Fruit fly (Drosophila melanogaster): ENCODE data around the gene CG8159.

CG8159 gene

DNA sequence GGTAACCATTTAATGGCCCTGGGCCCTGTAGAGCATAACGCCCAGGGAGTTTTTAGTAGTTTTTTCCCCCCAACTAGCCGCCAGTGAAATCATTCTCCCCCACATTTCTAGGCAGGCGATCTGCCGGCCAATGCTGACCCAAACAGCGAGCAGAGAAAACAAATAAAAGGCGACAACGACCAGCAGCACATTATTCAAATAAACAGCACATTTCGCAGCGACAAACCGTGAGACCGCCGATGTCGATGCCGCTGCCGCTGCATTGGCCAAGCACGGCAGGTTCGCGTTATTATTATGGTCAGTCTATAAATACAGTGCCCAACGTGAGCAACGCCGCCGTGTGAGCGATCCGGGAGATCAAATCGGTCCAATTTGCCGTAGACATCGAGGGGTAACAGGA, 7.8 kb upstream of the CG8159 start, which contains the start of gene CG11760:
CG11760 (plus strand) TSS at position 301 of the 400 bp plus-strand sequence.
- no peak for TF ChIP-seq jim (GFP tag; optimal IDR thresholded peaks at IDR 0.05)
- no peak for TF ChIP-seq Myc (optimal IDR thresholded peaks at IDR 0.05)
- no peak for TF ChIP-seq lola (GFP tag; optimal IDR thresholded peaks at IDR 0.05)
- no peak for TF ChIP-seq Vsx2 (GFP tag; optimal IDR thresholded peaks at IDR 0.05; ENCODE audit: partially characterized antibody)
- no peak for TF ChIP-seq Hnf4 (GFP tag; optimal IDR thresholded peaks at IDR 0.05)
- no peak for TF ChIP-seq Hr78 (GFP tag; optimal IDR thresholded peaks at IDR 0.05)
- no peak for TF ChIP-seq Hr83 (GFP tag; optimal IDR thresholded peaks at IDR 0.05; ENCODE audit: poor library complexity, severe bottlenecking)
- no peak for TF ChIP-seq Rel (GFP tag; optimal IDR thresholded peaks at IDR 0.05)
- no peak for TF ChIP-seq Rel (tag; optimal IDR thresholded peaks at IDR 0.05)
- TF ChIP-seq N (GFP tag; optimal IDR thresholded peaks at IDR 0.05) = no peak

DNA sequence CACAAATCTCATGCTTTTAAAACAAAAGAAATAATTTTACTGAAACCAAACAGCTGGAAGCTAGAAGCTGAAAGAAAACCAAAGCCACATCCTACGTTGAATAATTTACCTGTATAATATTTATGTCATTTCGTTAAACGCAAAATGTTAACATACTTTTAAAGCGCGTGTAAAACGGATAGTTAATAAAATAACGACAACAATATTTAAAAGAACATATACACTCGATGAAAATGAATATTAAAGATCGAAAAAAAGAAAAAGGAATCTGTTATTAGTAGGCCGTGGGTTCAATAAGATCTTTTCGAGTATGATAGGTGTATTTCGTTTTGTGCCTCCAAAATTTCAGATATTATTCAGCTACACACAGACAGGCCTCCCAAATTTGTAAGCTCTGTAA, 5.6 kb upstream of the CG8159 start, which contains the start of gene CG8136:
CG8136 (plus strand) TSS at position 301 of the 400 bp plus-strand sequence.
- TF ChIP-seq N (GFP tag; optimal IDR thresholded peaks at IDR 0.05) (no peak), OdsH (GFP tag; optimal IDR thresholded peaks at IDR 0.05) (no peak), Myc (optimal IDR thresholded peaks at IDR 0.05) (no peak), Sp1 (GFP tag; optimal IDR thresholded peaks at IDR 0.05) (no peak), usp (GFP tag; optimal IDR thresholded peaks at IDR 0.05) (no peak), h (GFP tag; optimal IDR thresholded peaks at IDR 0.05) (no peak), Dfd (GFP tag; optimal IDR thresholded peaks at IDR 0.05) (no peak), CG9705 (GFP tag; optimal IDR thresholded peaks at IDR 0.05) (no peak), pan (optimal IDR thresholded peaks at IDR 0.05) (no peak), GATAd (GFP tag; optimal IDR thresholded peaks at IDR 0.05) (no peak), br (GFP tag; optimal IDR thresholded peaks at IDR 0.05) (no peak), sv (GFP tag; optimal IDR thresholded peaks at IDR 0.05) (no peak), lola (GFP tag; optimal IDR thresholded peaks at IDR 0.05) (no peak), Hr78 (GFP tag; optimal IDR thresholded peaks at IDR 0.05) (no peak), Dif (GFP tag; optimal IDR thresholded peaks at IDR 0.05; ENCODE audit: partially characterized antibody) (no peak), CrebA (GFP tag; optimal IDR thresholded peaks at IDR 0.05; ENCODE audit: borderline replicate concordance) (no peak), HLH106 (tag; optimal IDR thresholded peaks at IDR 0.05) (no peak), Rel (GFP tag; optimal IDR thresholded peaks at IDR 0.05) (no peak), Rel (tag; optimal IDR thresholded peaks at IDR 0.05) (no peak)

DNA sequence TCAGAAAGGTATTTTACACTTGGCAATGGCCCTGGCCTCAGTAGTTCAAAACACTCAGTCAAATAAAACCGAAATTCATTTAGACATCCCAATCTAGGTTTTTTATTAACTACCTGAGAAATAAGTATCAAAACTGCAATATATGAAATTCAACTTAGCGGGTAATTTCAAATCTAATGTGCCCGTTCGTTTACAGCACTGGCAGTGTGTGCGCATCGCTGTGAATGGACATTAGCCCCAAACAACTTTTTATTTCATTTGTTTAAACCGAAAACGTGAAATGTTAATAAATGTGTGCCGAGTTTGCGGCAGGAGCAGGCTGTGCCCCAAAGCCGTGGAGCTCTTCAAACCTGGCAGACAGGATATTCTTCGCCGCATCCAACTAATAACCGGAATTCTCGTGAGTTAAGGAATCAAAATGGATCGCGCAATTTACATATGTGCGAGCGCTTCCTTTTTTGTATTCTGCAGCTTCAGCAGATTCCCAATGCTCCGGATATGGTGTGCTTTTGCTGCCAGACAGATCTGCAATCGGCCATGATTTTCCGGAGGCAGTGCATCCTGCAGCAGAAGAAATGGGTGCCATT, 3.6 kb upstream of the CG8159 start, which contains the start of gene nom:
nom (plus strand) TSS at position 213 of the 587 bp plus-strand sequence.
- TF ChIP-seq Hr78 (GFP tag; optimal IDR thresholded peaks at IDR 0.05) (no peak), pan (optimal IDR thresholded peaks at IDR 0.05) (no peak), Rel (GFP tag; optimal IDR thresholded peaks at IDR 0.05) (no peak), Rel (tag; optimal IDR thresholded peaks at IDR 0.05) (peak; percentile 77)

DNA sequence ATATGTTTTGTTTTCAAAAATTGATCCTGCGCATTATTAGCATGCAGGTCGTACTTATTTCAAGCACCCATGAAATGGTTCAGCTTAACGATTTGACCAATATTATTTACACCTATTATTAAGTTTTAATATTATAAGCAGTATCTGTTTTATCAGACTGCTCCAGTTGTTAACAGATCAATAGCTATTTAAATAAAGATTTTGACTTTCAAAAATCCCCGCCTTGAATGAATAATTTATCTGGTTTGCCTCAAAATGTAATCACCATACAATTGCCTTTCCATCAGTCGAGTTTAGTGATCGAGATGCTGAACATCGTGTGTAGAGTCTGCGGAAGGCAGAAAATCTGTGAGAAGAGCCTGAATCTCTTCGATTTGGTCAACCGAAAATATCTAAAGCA, 1.5 kb upstream of the CG8159 start, which contains the start of gene ouib:
ouib (plus strand) TSS at position 301 of the 400 bp plus-strand sequence.
- TF ChIP-seq Dif (GFP tag; optimal IDR thresholded peaks at IDR 0.05; ENCODE audit: partially characterized antibody) (no peak), dl (GFP tag; optimal IDR thresholded peaks at IDR 0.05; ENCODE audit: insufficient read depth in 1 of 2, partially characterized antibody in 2 of 2) (no peak), sv (GFP tag; optimal IDR thresholded peaks at IDR 0.05) (no peak), tai (GFP tag; optimal IDR thresholded peaks at IDR 0.05) (no peak), Sp1 (GFP tag; optimal IDR thresholded peaks at IDR 0.05) (no peak), woc (GFP tag; optimal IDR thresholded peaks at IDR 0.05) (no peak), lola (GFP tag; optimal IDR thresholded peaks at IDR 0.05) (no peak)

DNA sequence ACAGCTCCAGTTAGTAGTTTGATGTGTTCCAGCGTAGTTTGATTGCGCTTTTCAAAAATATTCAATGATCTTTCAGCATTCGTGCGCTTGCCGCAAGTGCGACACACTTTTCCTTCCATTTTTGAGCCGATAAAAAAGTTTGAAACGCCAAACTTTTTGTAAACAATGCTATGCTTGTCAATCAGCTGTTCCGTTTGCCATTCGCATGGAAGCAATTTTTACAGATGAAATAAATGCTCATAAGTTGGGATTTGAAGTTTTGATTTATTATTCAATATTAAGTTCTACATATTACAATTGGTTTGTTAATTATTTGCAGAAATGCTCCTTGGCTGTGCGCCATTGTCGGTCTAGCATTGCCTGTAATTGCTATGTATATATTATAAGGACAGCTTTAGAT, 2.9 kb downstream of the CG8159 start, which contains the start of gene ranshi:
ranshi (minus strand) TSS at position 152 of the 400 bp plus-strand sequence.
- TF ChIP-seq dl (GFP tag; optimal IDR thresholded peaks at IDR 0.05; ENCODE audit: insufficient read depth in 1 of 2, partially characterized antibody in 2 of 2) (no peak), fru (GFP tag; optimal IDR thresholded peaks at IDR 0.05) (no peak), h (GFP tag; optimal IDR thresholded peaks at IDR 0.05) (no peak), jim (GFP tag; optimal IDR thresholded peaks at IDR 0.05) (no peak), Sp1 (GFP tag; optimal IDR thresholded peaks at IDR 0.05) (no peak)

DNA sequence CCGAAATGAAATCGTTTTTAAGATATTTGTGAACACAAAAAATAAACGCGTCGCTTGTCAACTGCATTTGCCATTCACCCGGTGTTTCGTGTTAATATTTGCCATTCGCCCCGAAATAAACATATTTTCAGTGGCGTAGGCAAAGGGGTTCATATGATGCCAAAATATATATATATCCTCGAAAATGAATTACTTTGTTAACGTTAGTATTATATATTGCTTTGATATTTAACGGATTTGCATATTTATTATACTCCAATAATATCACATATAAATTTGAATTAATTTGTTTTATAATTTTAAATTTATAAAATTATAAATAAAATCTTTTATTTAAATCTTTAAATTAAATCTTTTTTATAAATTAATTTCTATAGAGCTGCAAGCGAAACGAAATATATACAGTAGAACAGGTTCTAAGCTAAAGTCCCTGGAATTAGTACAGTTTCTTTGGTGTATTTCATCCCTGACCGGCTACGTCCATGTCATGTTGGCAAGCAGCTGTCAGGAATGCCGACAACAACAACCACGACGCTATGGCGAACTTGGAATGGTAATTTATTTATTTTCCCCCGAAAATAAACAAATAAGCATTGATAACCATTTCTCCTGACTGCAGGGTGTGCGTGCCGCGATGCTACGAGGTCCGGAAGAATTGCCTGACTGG, 5.1 kb downstream of the CG8159 start, which contains the start of the genes M1BP and CG8202:
M1BP (minus strand) TSS at position 102 of the 667 bp plus-strand sequence.
CG8202 (plus strand) TSS at position 495 of the 667 bp plus-strand sequence.
- no peak for TF ChIP-seq Vsx2 (GFP tag; optimal IDR thresholded peaks at IDR 0.05; ENCODE audit: partially characterized antibody)
- peak; percentile 41 for TF ChIP-seq sage (GFP tag; optimal IDR thresholded peaks at IDR 0.05)
- TF ChIP-seq ey (GFP tag; optimal IDR thresholded peaks at IDR 0.05) = peak; percentile 59
- peak; percentile 64 for TF ChIP-seq br (GFP tag; optimal IDR thresholded peaks at IDR 0.05)
- peak; percentile 88 for TF ChIP-seq psq (GFP tag; optimal IDR thresholded peaks at IDR 0.05)
- peak; percentile 63 for TF ChIP-seq woc (GFP tag; optimal IDR thresholded peaks at IDR 0.05)
- no peak for TF ChIP-seq GATAd (GFP tag; optimal IDR thresholded peaks at IDR 0.05)
- peak; percentile 35 for TF ChIP-seq dsf (GFP tag; optimal IDR thresholded peaks at IDR 0.05; ENCODE audit: borderline replicate concordance)
- no peak for TF ChIP-seq Dfd (GFP tag; optimal IDR thresholded peaks at IDR 0.05)
- peak; percentile 78 for TF ChIP-seq CG9705 (GFP tag; optimal IDR thresholded peaks at IDR 0.05)
- no peak for TF ChIP-seq Rel (GFP tag; optimal IDR thresholded peaks at IDR 0.05)
- peak; percentile 65 for TF ChIP-seq Rel (tag; optimal IDR thresholded peaks at IDR 0.05)
- peak; percentile 87 for TF ChIP-seq dmrt93B (GFP tag; optimal IDR thresholded peaks at IDR 0.05)
- peak; percentile 91 for TF ChIP-seq HLH106 (tag; optimal IDR thresholded peaks at IDR 0.05)
- peak; percentile 92 for TF ChIP-seq Sp1 (GFP tag; optimal IDR thresholded peaks at IDR 0.05)
- TF ChIP-seq Dif (GFP tag; optimal IDR thresholded peaks at IDR 0.05; ENCODE audit: partially characterized antibody) = no peak
- TF ChIP-seq fru (GFP tag; optimal IDR thresholded peaks at IDR 0.05) = peak; percentile 75
- TF ChIP-seq foxo (GFP tag; optimal IDR thresholded peaks at IDR 0.05) = peak in 1 of 2 experiments; percentile 89
- peak; percentile 44 for TF ChIP-seq Jra (GFP tag; optimal IDR thresholded peaks at IDR 0.05)
- peak; percentile 32 for TF ChIP-seq jim (GFP tag; optimal IDR thresholded peaks at IDR 0.05)
- TF ChIP-seq sv (GFP tag; optimal IDR thresholded peaks at IDR 0.05) = peak; percentile 44
